Worm (Caenorhabditis elegans) whole organism, L1 larva: ENCODE results near the gene gpa-4.

Experiments used
- C16A3.4 ChIP-seq: fragments of 150-350 bp; optimal IDR thresholded peaks from 2 replicates; lab custom pipeline; 2014; ENCODE audit warnings: missing biosample characterization, missing genetic modification characterization
- Y116A8C.19 ChIP-seq: sonication (generic microtip); optimal IDR thresholded peaks from 2 replicates; lab custom pipeline; 2016; ENCODE audit warnings: missing compliant biosample characterization, missing genetic modification characterization, borderline replicate concordance
- aly-2 ChIP-seq: fragments of 150-350 bp; optimal IDR thresholded peaks from 2 replicates; lab custom pipeline; 2014; ENCODE audit warnings: missing biosample characterization, missing genetic modification characterization
- ama-1 ChIP-seq: fragments of 150-350 bp; optimal IDR thresholded peaks from 2 replicates; lab custom pipeline; 2014
- blmp-1 ChIP-seq: fragments of 150-350 bp; optimal IDR thresholded peaks from 2 replicates; lab custom pipeline; 2014; ENCODE audit warnings: missing biosample characterization, missing genetic modification characterization
- ceh-8 ChIP-seq: fragments of 200-800 bp; sonication (Bioruptor generic); optimal IDR thresholded peaks from 2 replicates; lab custom pipeline; 2018; ENCODE audit warnings: mild to moderate bottlenecking, missing genetic modification characterization, moderate library complexity, missing compliant biosample characterization
- ceh-82 ChIP-seq, 3 experiments: fragments of 150-350 bp in 1 of 3; sonication (generic microtip) in 2 of 3; optimal IDR thresholded peaks; 2 replicates each; lab custom pipeline; 2014 to 2017; ENCODE audit warnings: missing biosample characterization in 3 of 3, missing genetic modification characterization in 3 of 3
- ceh-88 ChIP-seq: fragments of 200-800 bp; sonication (Bioruptor generic); IDR thresholded peaks from 2 replicates; pipeline ENCODE4 v1.3.6; 2022; ENCODE audit warnings: missing genetic modification characterization, missing compliant biosample characterization
- ceh-90 ChIP-seq: sonication (generic microtip); optimal IDR thresholded peaks from 2 replicates; lab custom pipeline; 2016; ENCODE audit warnings: missing genetic modification characterization, missing compliant biosample characterization
- ces-1 ChIP-seq: fragments of 150-350 bp; optimal IDR thresholded peaks from 2 replicates; lab custom pipeline; 2014; ENCODE audit warnings: missing biosample characterization, missing genetic modification reagents, missing genetic modification characterization
- dsc-1 ChIP-seq: sonication (generic microtip); optimal IDR thresholded peaks from 2 replicates; lab custom pipeline; 2016; ENCODE audit warnings: mild to moderate bottlenecking, missing genetic modification characterization, missing compliant biosample characterization
- efl-1 ChIP-seq, 4 experiments: fragments of 150-350 bp; optimal IDR thresholded peaks in 3 of 4; peaks in 1 of 4; 1 replicate in 1 of 4; 2 replicates in 3 of 4; lab custom pipeline; 2014; ENCODE audit warnings: missing biosample characterization in 2 of 4, missing genetic modification characterization in 2 of 4, missing genetic modification reagents in 2 of 4
- egl-13 ChIP-seq: sonication (generic microtip); optimal IDR thresholded peaks from 2 replicates; lab custom pipeline; 2016; ENCODE audit warnings: missing genotype, missing genetic modification reagents, missing genetic modification characterization, missing compliant biosample characterization
- egl-27 ChIP-seq, 2 experiments: fragments of 150-350 bp in 1 of 2; sonication (generic microtip); optimal IDR thresholded peaks; 3 replicates each; lab custom pipeline; 2017 to 2018; ENCODE audit warnings: missing biosample characterization in 2 of 2, missing genetic modification characterization in 2 of 2, missing genetic modification reagents in 2 of 2
- elt-2 ChIP-seq: sonication (generic microtip); optimal IDR thresholded peaks from 2 replicates; lab custom pipeline; 2016; ENCODE audit warnings: missing genetic modification characterization, mild to moderate bottlenecking, inconsistent platforms, missing compliant biosample characterization, missing genetic modification reagents
- elt-3 ChIP-seq, 6 experiments: fragments of 150-350 bp in 1 of 6; sonication (generic microtip); optimal IDR thresholded peaks; 2 replicates each; lab custom pipeline; 2017 to 2018; ENCODE audit warnings: missing biosample characterization in 6 of 6, missing genetic modification characterization in 6 of 6, inconsistent platforms in 1 of 6
- ets-5 ChIP-seq: fragments of 200-800 bp; sonication (Bioruptor generic); IDR thresholded peaks from 2 replicates; pipeline ENCODE4 v1.3.6; 2022; ENCODE audit warnings: missing genetic modification characterization, missing compliant biosample characterization
- fkh-10 ChIP-seq: sonication (generic microtip); optimal IDR thresholded peaks from 2 replicates; lab custom pipeline; 2017; ENCODE audit warnings: missing biosample characterization, missing genetic modification reagents, missing genetic modification characterization
- fkh-8 ChIP-seq: sonication (generic microtip); optimal IDR thresholded peaks from 2 replicates; lab custom pipeline; 2016; ENCODE audit warnings: mild to moderate bottlenecking, missing genetic modification characterization, missing compliant biosample characterization
- grh-1 ChIP-seq: fragments of 200-800 bp; sonication (Bioruptor generic); IDR thresholded peaks from 2 replicates; pipeline ENCODE4 v1.3.6; 2022; ENCODE audit warnings: missing genetic modification reagents, missing genetic modification characterization, missing compliant biosample characterization
- hlh-17 ChIP-seq: fragments of 200-800 bp; sonication (Bioruptor generic); optimal IDR thresholded peaks from 2 replicates; lab custom pipeline; 2018; ENCODE audit warnings: missing genetic modification characterization, mild to moderate bottlenecking, missing compliant biosample characterization, moderate library complexity, borderline replicate concordance
- hlh-4 ChIP-seq: sonication (generic microtip); optimal IDR thresholded peaks from 2 replicates; lab custom pipeline; 2016; ENCODE audit warnings: mild to moderate bottlenecking, missing genetic modification characterization, missing compliant biosample characterization
- hpl-2 ChIP-seq: fragments of 150-350 bp; optimal IDR thresholded peaks from 2 replicates; lab custom pipeline; 2014; ENCODE audit warnings: missing biosample characterization, missing genetic modification reagents, missing genetic modification characterization
- irx-1 ChIP-seq: sonication (generic microtip); optimal IDR thresholded peaks from 2 replicates; lab custom pipeline; 2016; ENCODE audit warnings: missing genetic modification characterization, missing compliant biosample characterization
- jun-1 ChIP-seq: fragments of 150-350 bp; optimal IDR thresholded peaks from 2 replicates; lab custom pipeline; 2014; ENCODE audit warnings: missing biosample characterization, missing genetic modification reagents, missing genetic modification characterization
- lin-13 ChIP-seq: fragments of 150-350 bp; optimal IDR thresholded peaks from 2 replicates; lab custom pipeline; 2014; ENCODE audit warnings: missing biosample characterization, missing genetic modification reagents, missing genetic modification characterization
- lin-15B ChIP-seq: fragments of 150-350 bp; sonication (generic microtip); optimal IDR thresholded peaks from 3 replicates; lab custom pipeline; 2014; ENCODE audit warnings: missing biosample characterization, missing genetic modification characterization
- lin-35 ChIP-seq, 2 experiments: fragments of 150-350 bp; optimal IDR thresholded peaks; 2 replicates each; lab custom pipeline; 2014; ENCODE audit warnings: missing biosample characterization in 2 of 2, missing genetic modification characterization in 2 of 2, missing genetic modification reagents in 2 of 2
- lin-39 ChIP-seq: fragments of 150-350 bp; optimal IDR thresholded peaks from 2 replicates; lab custom pipeline; 2014; ENCODE audit warnings: missing biosample characterization, missing genetic modification reagents, missing genetic modification characterization
- lir-3 ChIP-seq: sonication (generic microtip); optimal IDR thresholded peaks from 2 replicates; lab custom pipeline; 2016; ENCODE audit warnings: mild to moderate bottlenecking, missing genetic modification characterization, moderate library complexity, missing compliant biosample characterization; ENCODE audit not compliant: poor library complexity
- mab-9 ChIP-seq: fragments of 200-800 bp; sonication (Bioruptor generic); IDR thresholded peaks from 2 replicates; pipeline ENCODE4 v1.3.6; 2022; ENCODE audit warnings: missing genetic modification reagents, missing genetic modification characterization, missing compliant biosample characterization
- mdl-1 ChIP-seq, 2 experiments: fragments of 150-350 bp; optimal IDR thresholded peaks; 2 replicates each; lab custom pipeline; 2014 to 2017; ENCODE audit warnings: missing biosample characterization in 2 of 2, missing genetic modification characterization in 2 of 2, inconsistent platforms in 1 of 2
- nhr-19 ChIP-seq: fragments of 200-800 bp; sonication (Bioruptor generic); conservative IDR thresholded peaks from 2 replicates; pipeline ENCODE4 v1.3.6; 2022; ENCODE audit warnings: missing genetic modification characterization, missing compliant biosample characterization
- nhr-237 ChIP-seq: fragments of 150-350 bp; optimal IDR thresholded peaks from 2 replicates; lab custom pipeline; 2014; ENCODE audit warnings: missing biosample characterization, missing genetic modification characterization
- nhr-28 ChIP-seq: fragments of 150-350 bp; optimal IDR thresholded peaks from 2 replicates; lab custom pipeline; 2014; ENCODE audit warnings: missing biosample characterization, missing genetic modification characterization
- nhr-47 ChIP-seq: sonication (generic microtip); optimal IDR thresholded peaks from 2 replicates; lab custom pipeline; 2016; ENCODE audit warnings: mild to moderate bottlenecking, missing genetic modification characterization, moderate library complexity, missing compliant biosample characterization
- nhr-77 ChIP-seq: fragments of 150-350 bp; optimal IDR thresholded peaks from 2 replicates; lab custom pipeline; 2014; ENCODE audit warnings: missing biosample characterization, missing genetic modification characterization
- nhr-84 ChIP-seq: sonication (generic microtip); optimal IDR thresholded peaks from 2 replicates; lab custom pipeline; 2017; ENCODE audit warnings: missing biosample characterization, missing genetic modification characterization
- skn-1 ChIP-seq: fragments of 150-350 bp; optimal IDR thresholded peaks from 2 replicates; lab custom pipeline; 2014; ENCODE audit warnings: missing biosample characterization, missing genetic modification characterization
- snpc-4 ChIP-seq: fragments of 150-350 bp; optimal IDR thresholded peaks from 2 replicates; lab custom pipeline; 2014; ENCODE audit warnings: missing biosample characterization, missing genetic modification characterization
- snu-23 ChIP-seq: sonication (generic microtip); optimal IDR thresholded peaks from 2 replicates; lab custom pipeline; 2016; ENCODE audit warnings: missing genetic modification characterization, missing compliant biosample characterization
- sox-4 ChIP-seq: sonication (generic microtip); optimal IDR thresholded peaks from 2 replicates; lab custom pipeline; 2016; ENCODE audit warnings: missing genetic modification characterization, missing compliant biosample characterization
- sptf-1 ChIP-seq: fragments of 150-350 bp; optimal IDR thresholded peaks from 2 replicates; lab custom pipeline; 2014; ENCODE audit warnings: missing biosample characterization, missing genetic modification characterization
- sup-37 ChIP-seq: fragments of 200-800 bp; sonication (Bioruptor generic); optimal IDR thresholded peaks from 2 replicates; lab custom pipeline; 2018; ENCODE audit warnings: mild to moderate bottlenecking, missing genetic modification characterization, missing compliant biosample characterization
- tlp-1 ChIP-seq: fragments of 150-350 bp; optimal IDR thresholded peaks from 2 replicates; lab custom pipeline; 2014; ENCODE audit warnings: missing biosample characterization, missing genetic modification characterization
- unc-62 ChIP-seq: fragments of 150-350 bp; optimal IDR thresholded peaks from 2 replicates; lab custom pipeline; 2014; ENCODE audit warnings: missing biosample characterization, missing genetic modification reagents, missing genetic modification characterization
- unc-86 ChIP-seq: sonication (generic microtip); optimal IDR thresholded peaks from 2 replicates; lab custom pipeline; 2016; ENCODE audit warnings: missing genetic modification characterization, missing compliant biosample characterization
- unc-98 ChIP-seq: fragments of 200-800 bp; sonication (Bioruptor generic); IDR thresholded peaks from 2 replicates; pipeline ENCODE4 v1.3.6; 2022; ENCODE audit warnings: missing genetic modification characterization, missing compliant biosample characterization
- vab-15 ChIP-seq: sonication (generic microtip); optimal IDR thresholded peaks from 2 replicates; lab custom pipeline; 2017; ENCODE audit warnings: missing genotype, mild to moderate bottlenecking, missing genetic modification characterization, missing compliant biosample characterization
- xbp-1 ChIP-seq: sonication (generic microtip); optimal IDR thresholded peaks from 2 replicates; lab custom pipeline; 2016; ENCODE audit warnings: missing genetic modification characterization, missing compliant biosample characterization
- zag-1 ChIP-seq: fragments of 150-350 bp; optimal IDR thresholded peaks from 2 replicates; lab custom pipeline; 2014; ENCODE audit warnings: missing biosample characterization, missing genetic modification characterization
- ztf-11 ChIP-seq, 2 experiments: sonication (generic microtip); optimal IDR thresholded peaks; 2 replicates each; lab custom pipeline; 2016 to 2017; ENCODE audit warnings: missing genetic modification characterization in 2 of 2, missing biosample characterization in 1 of 2, missing compliant biosample characterization in 1 of 2

The gpa-4 gene

ce11 chrIV:393409-393930 lies 8.0 kb upstream of the gpa-4 start, which contains the start of the genes T07A9.15 and nog-1:
T07A9.15 (minus strand) TSS chrIV:393546.
nog-1 (plus strand) TSS chrIV:393880.
- TF ChIP-seq xbp-1 (tag; lab: Kevin White, UChicago) (peak; percentile 67), nhr-237 (tag; lab: Kevin White, UChicago) (peak; percentile 1), hlh-17 (GFP tag; lab: Kevin White, UChicago) (no peak), zag-1 (tag; lab: Kevin White, UChicago) (no peak), snpc-4 (peak; percentile 36), mdl-1 (tag; optimal IDR thresholded peaks at IDR 0.05; lab: Kevin White, UChicago) (peak in 1 of 2 experiments; percentile 59), unc-98 (no peak), egl-27 (tag; optimal IDR thresholded peaks at IDR 0.05; lab: Kevin White, UChicago) (no peak), lin-15B (tag; lab: Kevin White, UChicago) (no peak), blmp-1 (tag; lab: Kevin White, UChicago) (peak; percentile 41), ama-1 (lab: Kevin White, UChicago) (no peak), nhr-28 (tag; lab: Kevin White, UChicago) (no peak), aly-2 (tag; lab: Kevin White, UChicago) (peak; percentile 37), ets-5 (GFP tag; lab: Robert Waterston, UW) (no peak), hlh-4 (no peak), sptf-1 (tag; lab: Kevin White, UChicago) (no peak), lin-35 (GFP tag; optimal IDR thresholded peaks at IDR 0.05; lab: Kevin White, UChicago) (peak; percentile 80 to 87), mab-9 (GFP tag; lab: Robert Waterston, UW) (no peak), sup-37 (no peak), egl-13 (tag; lab: Kevin White, UChicago) (no peak), lin-39 (tag; lab: Kevin White, UChicago) (peak; percentile 29), fkh-8 (peak; percentile 69), grh-1 (GFP tag; lab: Robert Waterston, UW) (no peak), fkh-10 (GFP tag; lab: Kevin White, UChicago) (peak; percentile 32), vab-15 (tag; lab: Kevin White, UChicago) (peak; percentile 49), C16A3.4 (tag; lab: Kevin White, UChicago) (peak; percentile 78), snu-23 (GFP tag; lab: Kevin White, UChicago) (peak; percentile 87), skn-1 (tag; lab: Kevin White, UChicago) (peak; percentile 33), nhr-77 (peak; percentile 53), ztf-11 (tag; optimal IDR thresholded peaks at IDR 0.05; lab: Kevin White, UChicago) (peak in 1 of 2 experiments; percentile 52), nhr-84 (tag; lab: Kevin White, UChicago) (no peak), ces-1 (GFP tag; lab: Kevin White, UChicago) (no peak), Y116A8C.19 (tag; lab: Kevin White, UChicago) (no peak), unc-62 (no peak), ceh-8 (GFP tag; lab: Kevin White, UChicago) (no peak), dsc-1 (tag; lab: Kevin White, UChicago) (peak; percentile 49), ceh-88 (GFP tag; lab: Robert Waterston, UW) (no peak), lin-13 (GFP tag; lab: Kevin White, UChicago) (peak; percentile 44), nhr-19 (GFP tag; lab: Robert Waterston, UW) (peak; percentile 54), tlp-1 (tag; lab: Kevin White, UChicago) (no peak), nhr-47 (tag; lab: Kevin White, UChicago) (peak; percentile 76), ceh-90 (tag; lab: Kevin White, UChicago) (no peak), ceh-82 (tag; optimal IDR thresholded peaks at IDR 0.05; lab: Kevin White, UChicago) (peak; percentile 57 to 74 (median 71)), elt-2 (tag; lab: Kevin White, UChicago) (peak; percentile 7), irx-1 (peak; percentile 6), unc-86 (tag; lab: Kevin White, UChicago) (peak; percentile 61), hpl-2 (peak; percentile 41), lir-3 (peak; percentile 18), sox-4 (tag; lab: Kevin White, UChicago) (peak; percentile 6), elt-3 (tag; optimal IDR thresholded peaks at IDR 0.05; lab: Kevin White, UChicago) (peak in 2 of 6 experiments; percentile 22 to 48), efl-1 (optimal IDR thresholded peaks at IDR 0.05; lab: Kevin White, UChicago) (peak; percentile 73 to 78), efl-1 (GFP tag; optimal IDR thresholded peaks at IDR 0.05 in 1 of 2; lab: Kevin White, UChicago) (peak; percentile 73 to 97), jun-1 (peak; percentile 45)
